Worm (Caenorhabditis elegans) whole organism, L1 larva: Measurements from ENCODE around the gene F52H2.15.
A peak's percentile ranks its signal among the peaks of the same experiment; 100 is the strongest.

ENCODE experiments used
- C04F5.9 ChIP-seq: sonication (generic microtip); optimal IDR thresholded peaks from 2 replicates; lab custom pipeline; 2016; ENCODE audit warnings: missing genetic modification characterization, missing compliant biosample characterization
- C16A3.4 ChIP-seq: fragments of 150-350 bp; optimal IDR thresholded peaks from 2 replicates; lab custom pipeline; 2014; ENCODE audit warnings: missing biosample characterization, missing genetic modification characterization
- aha-1 ChIP-seq: fragments of 150-350 bp; optimal IDR thresholded peaks from 2 replicates; lab custom pipeline; 2014; ENCODE audit warnings: missing biosample characterization, missing genetic modification characterization
- ama-1 ChIP-seq: fragments of 150-350 bp; optimal IDR thresholded peaks from 2 replicates; lab custom pipeline; 2014
- blmp-1 ChIP-seq: fragments of 150-350 bp; optimal IDR thresholded peaks from 2 replicates; lab custom pipeline; 2014; ENCODE audit warnings: missing biosample characterization, missing genetic modification characterization
- ceh-63 ChIP-seq: fragments of 200-800 bp; sonication (Bioruptor generic); optimal IDR thresholded peaks from 2 replicates; lab custom pipeline; 2018; ENCODE audit warnings: mild to moderate bottlenecking, missing genetic modification characterization, missing compliant biosample characterization
- ceh-8 ChIP-seq: fragments of 200-800 bp; sonication (Bioruptor generic); optimal IDR thresholded peaks from 2 replicates; lab custom pipeline; 2018; ENCODE audit warnings: mild to moderate bottlenecking, missing genetic modification characterization, moderate library complexity, missing compliant biosample characterization
- ceh-88 ChIP-seq: fragments of 200-800 bp; sonication (Bioruptor generic); IDR thresholded peaks from 2 replicates; pipeline ENCODE4 v1.3.6; 2022; ENCODE audit warnings: missing genetic modification characterization, missing compliant biosample characterization
- ceh-90 ChIP-seq: sonication (generic microtip); optimal IDR thresholded peaks from 2 replicates; lab custom pipeline; 2016; ENCODE audit warnings: missing genetic modification characterization, missing compliant biosample characterization
- efl-1 ChIP-seq, 4 experiments: fragments of 150-350 bp; optimal IDR thresholded peaks in 3 of 4; peaks in 1 of 4; 1 replicate in 1 of 4; 2 replicates in 3 of 4; lab custom pipeline; 2014; ENCODE audit warnings: missing biosample characterization in 2 of 4, missing genetic modification characterization in 2 of 4, missing genetic modification reagents in 2 of 4
- egl-27 ChIP-seq, 2 experiments: fragments of 150-350 bp in 1 of 2; sonication (generic microtip); optimal IDR thresholded peaks; 3 replicates each; lab custom pipeline; 2017 to 2018; ENCODE audit warnings: missing biosample characterization in 2 of 2, missing genetic modification characterization in 2 of 2, missing genetic modification reagents in 2 of 2
- elt-3 ChIP-seq, 6 experiments: fragments of 150-350 bp in 1 of 6; sonication (generic microtip); optimal IDR thresholded peaks; 2 replicates each; lab custom pipeline; 2017 to 2018; ENCODE audit warnings: missing biosample characterization in 6 of 6, missing genetic modification characterization in 6 of 6, inconsistent platforms in 1 of 6
- fkh-10 ChIP-seq: sonication (generic microtip); optimal IDR thresholded peaks from 2 replicates; lab custom pipeline; 2017; ENCODE audit warnings: missing biosample characterization, missing genetic modification reagents, missing genetic modification characterization
- fkh-4 ChIP-seq: sonication (generic microtip); optimal IDR thresholded peaks from 2 replicates; lab custom pipeline; 2016; ENCODE audit warnings: missing compliant biosample characterization, missing genetic modification characterization, borderline replicate concordance
- fkh-8 ChIP-seq: sonication (generic microtip); optimal IDR thresholded peaks from 2 replicates; lab custom pipeline; 2016; ENCODE audit warnings: mild to moderate bottlenecking, missing genetic modification characterization, missing compliant biosample characterization
- hlh-4 ChIP-seq: sonication (generic microtip); optimal IDR thresholded peaks from 2 replicates; lab custom pipeline; 2016; ENCODE audit warnings: mild to moderate bottlenecking, missing genetic modification characterization, missing compliant biosample characterization
- hpl-2 ChIP-seq: fragments of 150-350 bp; optimal IDR thresholded peaks from 2 replicates; lab custom pipeline; 2014; ENCODE audit warnings: missing biosample characterization, missing genetic modification reagents, missing genetic modification characterization
- irx-1 ChIP-seq: sonication (generic microtip); optimal IDR thresholded peaks from 2 replicates; lab custom pipeline; 2016; ENCODE audit warnings: missing genetic modification characterization, missing compliant biosample characterization
- isw-1 ChIP-seq: fragments of 200-800 bp; sonication (Bioruptor generic); IDR thresholded peaks from 2 replicates; pipeline ENCODE4 v1.3.6; 2022; ENCODE audit warnings: missing genetic modification characterization, missing compliant biosample characterization
- jun-1 ChIP-seq: fragments of 150-350 bp; optimal IDR thresholded peaks from 2 replicates; lab custom pipeline; 2014; ENCODE audit warnings: missing biosample characterization, missing genetic modification reagents, missing genetic modification characterization
- lin-14 ChIP-seq: fragments of 200-800 bp; sonication (Bioruptor generic); optimal IDR thresholded peaks from 2 replicates; lab custom pipeline; 2018; ENCODE audit warnings: mild to moderate bottlenecking, missing genetic modification characterization, moderate library complexity, missing compliant biosample characterization
- lin-35 ChIP-seq, 2 experiments: fragments of 150-350 bp; optimal IDR thresholded peaks; 2 replicates each; lab custom pipeline; 2014; ENCODE audit warnings: missing biosample characterization in 2 of 2, missing genetic modification characterization in 2 of 2, missing genetic modification reagents in 2 of 2
- lsy-2 ChIP-seq, 2 experiments: fragments of 150-350 bp; optimal IDR thresholded peaks; 2 replicates each; lab custom pipeline; 2014; ENCODE audit warnings: missing biosample characterization in 2 of 2, missing genetic modification characterization in 2 of 2
- mdl-1 ChIP-seq, 2 experiments: fragments of 150-350 bp; optimal IDR thresholded peaks; 2 replicates each; lab custom pipeline; 2014 to 2017; ENCODE audit warnings: missing biosample characterization in 2 of 2, missing genetic modification characterization in 2 of 2, inconsistent platforms in 1 of 2
- mef-2 ChIP-seq: fragments of 150-350 bp; optimal IDR thresholded peaks from 2 replicates; lab custom pipeline; 2014; ENCODE audit warnings: missing biosample characterization, missing genetic modification characterization
- nhr-20 ChIP-seq: sonication (generic microtip); optimal IDR thresholded peaks from 2 replicates; lab custom pipeline; 2016; ENCODE audit warnings: mild to moderate bottlenecking, missing genetic modification characterization, missing compliant biosample characterization
- nhr-28 ChIP-seq: fragments of 150-350 bp; optimal IDR thresholded peaks from 2 replicates; lab custom pipeline; 2014; ENCODE audit warnings: missing biosample characterization, missing genetic modification characterization
- nhr-47 ChIP-seq: sonication (generic microtip); optimal IDR thresholded peaks from 2 replicates; lab custom pipeline; 2016; ENCODE audit warnings: mild to moderate bottlenecking, missing genetic modification characterization, moderate library complexity, missing compliant biosample characterization
- nhr-71 ChIP-seq: sonication (generic microtip); optimal IDR thresholded peaks from 2 replicates; lab custom pipeline; 2016; ENCODE audit warnings: mild to moderate bottlenecking, missing genetic modification characterization, moderate library complexity, missing compliant biosample characterization
- nhr-76 ChIP-seq: sonication (generic microtip); optimal IDR thresholded peaks from 2 replicates; lab custom pipeline; 2017; ENCODE audit warnings: missing biosample characterization, missing genetic modification characterization
- nhr-77 ChIP-seq: fragments of 150-350 bp; optimal IDR thresholded peaks from 2 replicates; lab custom pipeline; 2014; ENCODE audit warnings: missing biosample characterization, missing genetic modification characterization
- nhr-85 ChIP-seq: sonication (generic microtip); peaks from one replicate; lab custom pipeline; 2016; ENCODE audit warnings: missing genetic modification characterization, inconsistent platforms, missing compliant biosample characterization
- nhr-90 ChIP-seq: sonication (generic microtip); optimal IDR thresholded peaks from 2 replicates; lab custom pipeline; 2016; ENCODE audit warnings: mild to moderate bottlenecking, missing genetic modification characterization, missing compliant biosample characterization; ENCODE audit not compliant: poor library complexity
- pqm-1 ChIP-seq: sonication (generic microtip); optimal IDR thresholded peaks from 3 replicates; lab custom pipeline; 2017; ENCODE audit warnings: missing biosample characterization, missing genetic modification characterization
- rnt-1 ChIP-seq: sonication (generic microtip); optimal IDR thresholded peaks from 2 replicates; lab custom pipeline; 2016; ENCODE audit warnings: mild to moderate bottlenecking, missing genetic modification characterization, moderate library complexity, missing compliant biosample characterization
- skn-1 ChIP-seq: fragments of 150-350 bp; optimal IDR thresholded peaks from 2 replicates; lab custom pipeline; 2014; ENCODE audit warnings: missing biosample characterization, missing genetic modification characterization
- snu-23 ChIP-seq: sonication (generic microtip); optimal IDR thresholded peaks from 2 replicates; lab custom pipeline; 2016; ENCODE audit warnings: missing genetic modification characterization, missing compliant biosample characterization
- sup-37 ChIP-seq: fragments of 200-800 bp; sonication (Bioruptor generic); optimal IDR thresholded peaks from 2 replicates; lab custom pipeline; 2018; ENCODE audit warnings: mild to moderate bottlenecking, missing genetic modification characterization, missing compliant biosample characterization
- unc-62 ChIP-seq: fragments of 150-350 bp; optimal IDR thresholded peaks from 2 replicates; lab custom pipeline; 2014; ENCODE audit warnings: missing biosample characterization, missing genetic modification reagents, missing genetic modification characterization
- unc-98 ChIP-seq: fragments of 200-800 bp; sonication (Bioruptor generic); IDR thresholded peaks from 2 replicates; pipeline ENCODE4 v1.3.6; 2022; ENCODE audit warnings: missing genetic modification characterization, missing compliant biosample characterization
- xbp-1 ChIP-seq: sonication (generic microtip); optimal IDR thresholded peaks from 2 replicates; lab custom pipeline; 2016; ENCODE audit warnings: missing genetic modification characterization, missing compliant biosample characterization
- zag-1 ChIP-seq: fragments of 150-350 bp; optimal IDR thresholded peaks from 2 replicates; lab custom pipeline; 2014; ENCODE audit warnings: missing biosample characterization, missing genetic modification characterization
- ztf-4 ChIP-seq: fragments of 150-350 bp; optimal IDR thresholded peaks from 2 replicates; lab custom pipeline; 2014; ENCODE audit warnings: missing biosample characterization, missing genetic modification characterization

The F52H2.15 gene

DNA sequence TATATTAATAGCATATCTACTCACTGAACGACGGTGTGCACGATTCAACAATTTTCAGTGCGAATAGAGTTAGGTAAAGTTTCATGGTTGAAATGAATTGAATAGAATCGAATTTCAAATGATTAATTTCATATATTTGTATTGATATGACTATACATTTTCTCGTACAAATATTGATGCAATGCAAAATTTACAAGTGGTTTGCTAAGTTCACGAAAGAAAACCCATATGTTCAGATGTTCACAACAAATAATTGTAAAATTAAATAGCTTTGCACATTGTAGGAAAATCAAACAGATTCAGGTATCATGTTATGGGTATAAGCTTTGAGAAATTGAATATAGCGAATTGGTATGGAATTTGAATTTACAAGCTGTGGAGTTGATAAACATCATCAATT is 20.5 kb downstream of the F52H2.15 start, which contains the start of gene H01M10.2:
Gene H01M10.2, minus strand, starts transcription at position 101 of the 400 bp plus-strand sequence.
- no peak for TF ChIP-seq fkh-10 (GFP tag; lab: Kevin White, UChicago)
- no peak for TF ChIP-seq jun-1 (tag; lab: Kevin White, UChicago)
- no peak for TF ChIP-seq unc-98 (GFP tag; lab: Robert Waterston, UW)
- TF ChIP-seq hlh-4 (tag; lab: Kevin White, UChicago) = no peak

- TF ChIP-seq irx-1 (no peak), sup-37 (GFP tag; lab: Kevin White, UChicago) (no peak), snu-23 (peak; percentile 41), blmp-1 (tag; lab: Kevin White, UChicago) (peak; percentile 87), unc-98 (GFP tag; lab: Robert Waterston, UW) (no peak), rnt-1 (tag; lab: Kevin White, UChicago) (no peak), zag-1 (tag; lab: Kevin White, UChicago) (no peak), ceh-8 (GFP tag; lab: Kevin White, UChicago) (no peak), ztf-4 (tag; lab: Kevin White, UChicago) (no peak), C16A3.4 (tag; lab: Kevin White, UChicago) (no peak), lin-35 (GFP tag; optimal IDR thresholded peaks at IDR 0.05; lab: Kevin White, UChicago) (no peak), nhr-90 (tag; lab: Kevin White, UChicago) (peak; percentile 12), skn-1 (peak; percentile 9), lin-14 (GFP tag; lab: Kevin White, UChicago) (peak; percentile 61), nhr-71 (tag; lab: Kevin White, UChicago) (peak; percentile 33), egl-27 (tag; optimal IDR thresholded peaks at IDR 0.05; lab: Kevin White, UChicago) (no peak), ama-1 (lab: Kevin White, UChicago) (no peak), aha-1 (tag; lab: Kevin White, UChicago) (no peak), fkh-8 (tag; lab: Kevin White, UChicago) (no peak), xbp-1 (tag; lab: Kevin White, UChicago) (no peak), nhr-20 (peak; percentile 38), hpl-2 (GFP tag; lab: Kevin White, UChicago) (no peak), lsy-2 (tag; optimal IDR thresholded peaks at IDR 0.05; lab: Kevin White, UChicago) (peak in 1 of 2 experiments; percentile 22), mef-2 (no peak), nhr-47 (tag; lab: Kevin White, UChicago) (peak; percentile 7), unc-62 (no peak), ceh-90 (tag; lab: Kevin White, UChicago) (no peak), C04F5.9 (tag; lab: Kevin White, UChicago) (no peak), fkh-4 (tag; lab: Kevin White, UChicago) (no peak), elt-3 (tag; optimal IDR thresholded peaks at IDR 0.05; lab: Kevin White, UChicago) (no peak), ceh-63 (GFP tag; lab: Kevin White, UChicago) (no peak), efl-1 (optimal IDR thresholded peaks at IDR 0.05; lab: Kevin White, UChicago) (no peak), efl-1 (GFP tag; optimal IDR thresholded peaks at IDR 0.05 in 1 of 2; lab: Kevin White, UChicago) (no peak), nhr-85 (peak; percentile 90), pqm-1 (tag; lab: Kevin White, UChicago) (no peak), nhr-77 (tag; lab: Kevin White, UChicago) (no peak), ceh-88 (GFP tag; lab: Robert Waterston, UW) (no peak), nhr-76 (no peak), nhr-28 (tag; lab: Kevin White, UChicago) (no peak), isw-1 (no peak), mdl-1 (tag; optimal IDR thresholded peaks at IDR 0.05; lab: Kevin White, UChicago) (no peak)
These were observed 22.9 kb downstream of the F52H2.15 start for ce11 chrX:2588012-2588411.
